Worm (Caenorhabditis elegans) whole organism, young adult: Measurements from ENCODE around the gene srd-33.

Experiments used
- B0035.1 ChIP-seq: sonication (generic microtip); optimal IDR thresholded peaks from 2 replicates; lab custom pipeline; 2016; ENCODE audit warnings: missing genetic modification characterization, mild to moderate bottlenecking, missing compliant biosample characterization, missing genotype, missing genetic modification reagents
- K11D2.4 ChIP-seq: fragments of 200-800 bp; sonication (Bioruptor generic); IDR thresholded peaks from 2 replicates; pipeline ENCODE4 v1.3.6; 2022; ENCODE audit warnings: missing genetic modification reagents, missing genetic modification characterization, missing compliant biosample characterization
- ZK185.1 ChIP-seq: sonication (generic microtip); optimal IDR thresholded peaks from 2 replicates; lab custom pipeline; 2016; ENCODE audit warnings: mild to moderate bottlenecking, missing genetic modification characterization, missing compliant biosample characterization; ENCODE audit not compliant: poor library complexity, severe bottlenecking
- let-607 ChIP-seq, 2 experiments: fragments of 200-800 bp in 1 of 2; sonication (Bioruptor generic) in 1 of 2; sonication (generic microtip) in 1 of 2; optimal IDR thresholded peaks; 2 replicates each; lab custom pipeline; 2016 to 2018; ENCODE audit warnings: mild to moderate bottlenecking in 2 of 2, missing compliant biosample characterization in 2 of 2, missing genetic modification characterization in 2 of 2, moderate library complexity in 2 of 2, missing genotype in 1 of 2
- nfya-1 ChIP-seq: sonication (generic microtip); optimal IDR thresholded peaks from 2 replicates; lab custom pipeline; 2017; ENCODE audit warnings: antibody characterized with exemption, missing compliant biosample characterization, missing genetic modification characterization, borderline replicate concordance; ENCODE audit not compliant: insufficient read depth

DNA sequence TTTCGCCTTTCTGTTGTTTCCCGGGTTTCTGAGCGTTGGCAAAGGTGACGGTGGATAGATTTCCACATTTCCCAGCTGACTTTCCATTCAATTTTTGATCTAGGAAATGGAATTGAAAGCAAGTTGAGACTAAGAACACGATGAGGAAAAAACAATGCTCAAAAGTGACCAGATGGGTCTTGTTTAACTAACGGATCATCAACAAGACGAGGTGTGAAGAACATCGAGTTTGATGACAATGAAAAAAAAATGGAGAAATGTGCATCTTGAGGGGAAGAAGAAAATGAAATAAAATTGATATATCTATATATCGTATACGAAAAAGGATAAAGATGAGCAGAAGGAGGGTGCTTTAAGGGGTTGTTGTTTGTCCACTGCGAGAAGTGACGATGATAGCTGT is 5.5 kb downstream of the srd-33 start, which contains the start of gene T19H12.6:
- TF ChIP-seq K11D2.4 (GFP tag; lab: Robert Waterston, UW) (no peak), ZK185.1 (no peak), B0035.1 (tag; lab: Kevin White, UChicago) (no peak), let-607 (tag; optimal IDR thresholded peaks at IDR 0.05; lab: Kevin White, UChicago) (no peak), nfya-1 (tag; lab: Kevin White, UChicago) (no peak)
